Fruit fly (Drosophila melanogaster): ENCODE results near the gene CG12496.

The CG12496 gene

DNA sequence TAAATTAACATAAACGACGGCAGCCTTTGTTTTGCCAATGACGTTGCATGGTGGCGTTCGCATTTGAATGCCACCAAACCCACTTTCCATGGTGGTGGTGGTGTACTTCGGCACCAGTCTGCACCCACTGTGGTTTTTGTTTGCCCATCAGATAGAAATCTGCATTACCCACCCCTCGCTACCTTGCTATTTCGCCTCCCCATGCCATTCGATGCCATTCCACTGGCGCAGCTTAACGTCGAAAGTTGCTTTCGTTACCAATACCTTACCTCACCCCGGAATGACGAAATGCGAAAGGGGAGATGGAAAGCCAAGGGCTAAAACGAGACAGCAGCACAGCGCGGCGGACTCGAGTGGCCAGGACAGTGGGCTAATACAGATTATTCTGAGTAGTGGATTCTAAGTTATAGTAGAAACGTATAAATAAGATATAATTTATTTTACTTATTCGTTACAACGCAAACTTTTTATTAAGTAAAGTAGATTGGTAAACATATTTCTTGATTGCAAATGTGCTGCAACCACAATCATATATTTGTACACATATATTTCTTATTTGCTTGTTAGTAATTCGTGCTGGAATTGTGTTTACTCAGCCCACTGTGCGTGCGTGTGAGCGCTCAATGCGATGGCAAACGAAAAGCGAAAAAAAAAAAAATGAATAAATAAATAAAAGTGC lies 14.4 kb downstream of the CG12496 start (continued):
- TF ChIP-seq ac (GFP tag; optimal IDR thresholded peaks at IDR 0.05): peak; percentile 10
- peak; percentile 68 for TF ChIP-seq sqz (GFP tag; optimal IDR thresholded peaks at IDR 0.05)
- TF ChIP-seq Dp (GFP tag; optimal IDR thresholded peaks at IDR 0.05): no peak
- no peak for TF ChIP-seq mld (GFP tag; IDR thresholded peaks at IDR 0.05; ENCODE audit: partially characterized antibody)
- no peak for TF ChIP-seq schlank (tag; optimal IDR thresholded peaks at IDR 0.05)
- TF ChIP-seq croc (GFP tag; conservative IDR thresholded peaks at IDR 0.05): peak; percentile 41; the same call in 1 of the 3 replicates
- TF ChIP-seq Atf3 (GFP tag; optimal IDR thresholded peaks at IDR 0.05): no peak
- TF ChIP-seq cad (GFP tag; optimal IDR thresholded peaks at IDR 0.05): no peak
- no peak for TF ChIP-seq CG17912 (GFP tag; optimal IDR thresholded peaks at IDR 0.05)
- peak; percentile 20 for TF ChIP-seq Abd-B (GFP tag; optimal IDR thresholded peaks at IDR 0.05)
- TF ChIP-seq grau (tag; optimal IDR thresholded peaks at IDR 0.05): peak; percentile 58
- TF ChIP-seq D19A (tag; optimal IDR thresholded peaks at IDR 0.05): peak; percentile 58
- TF ChIP-seq disco-r (GFP tag; optimal IDR thresholded peaks at IDR 0.05): no peak
- peak; percentile 47 for TF ChIP-seq Meics (GFP tag; optimal IDR thresholded peaks at IDR 0.05)
- no peak for TF ChIP-seq hbn (GFP tag; IDR thresholded peaks at IDR 0.05; ENCODE audit: partially characterized antibody)
- peak; percentile 50 for TF ChIP-seq bcd (GFP tag; optimal IDR thresholded peaks at IDR 0.05)
- TF ChIP-seq Asciz (GFP tag; optimal IDR thresholded peaks at IDR 0.05): peak; percentile 56
- peak; percentile 42 for TF ChIP-seq CG2202 (tag; optimal IDR thresholded peaks at IDR 0.05)
- no peak for TF ChIP-seq Stat92E (GFP tag; optimal IDR thresholded peaks at IDR 0.05)
- TF ChIP-seq CG2712 (tag; optimal IDR thresholded peaks at IDR 0.05): peak; percentile 76
- TF ChIP-seq ind (GFP tag; optimal IDR thresholded peaks at IDR 0.05): peak; percentile 23
- peak; percentile 59 for TF ChIP-seq nerfin-1 (tag; optimal IDR thresholded peaks at IDR 0.05)
- no peak for TF ChIP-seq HLH4C (GFP tag; IDR thresholded peaks at IDR 0.05; ENCODE audit: partially characterized antibody)
- TF ChIP-seq Scr (GFP tag; IDR thresholded peaks at IDR 0.05; ENCODE audit: partially characterized antibody): no peak
- no peak for TF ChIP-seq esg (GFP tag; conservative IDR thresholded peaks at IDR 0.05)
- TF ChIP-seq CG4328 (GFP tag; optimal IDR thresholded peaks at IDR 0.05): no peak
- no peak for TF ChIP-seq Dbx (GFP tag; IDR thresholded peaks at IDR 0.05)
- TF ChIP-seq CG7745 (tag; optimal IDR thresholded peaks at IDR 0.05): no peak
- no peak for TF ChIP-seq CG31224 (GFP tag; IDR thresholded peaks at IDR 0.05)
- TF ChIP-seq CG15011 (GFP tag; optimal IDR thresholded peaks at IDR 0.05): peak; percentile 2
- TF ChIP-seq CG11695 (GFP tag; IDR thresholded peaks at IDR 0.05): 0 out of 3 replicates have a peak, but pooled peaks have one; percentile 43
- TF ChIP-seq CG12769 (tag; optimal IDR thresholded peaks at IDR 0.05): no peak
- peak; percentile 56 for TF ChIP-seq az2 (GFP tag; optimal IDR thresholded peaks at IDR 0.05)
- peak; percentile 67 for TF ChIP-seq CG7839 (tag; optimal IDR thresholded peaks at IDR 0.05)
- TF ChIP-seq CG18764 (GFP tag; optimal IDR thresholded peaks at IDR 0.05): peak; percentile 34
- peak; percentile 40; the same call in 1 of the 2 replicates for TF ChIP-seq ara (GFP tag; IDR thresholded peaks at IDR 0.05)
- no peak for TF ChIP-seq NK7.1 (GFP tag; optimal IDR thresholded peaks at IDR 0.05)
- TF ChIP-seq CG14710 (tag; optimal IDR thresholded peaks at IDR 0.05): peak; percentile 57
- TF ChIP-seq jigr1 (GFP tag; IDR thresholded peaks at IDR 0.05): no peak
- no peak for TF ChIP-seq gfzf (GFP tag; optimal IDR thresholded peaks at IDR 0.05)
- TF ChIP-seq CG10979 (tag; optimal IDR thresholded peaks at IDR 0.05): peak; percentile 73
- TF ChIP-seq vnd (GFP tag; IDR thresholded peaks at IDR 0.05; ENCODE audit: partially characterized antibody): 0 out of 3 replicates have a peak, but pooled peaks have one; percentile 24
- TF ChIP-seq CG13296 (GFP tag; optimal IDR thresholded peaks at IDR 0.05): no peak
- peak; percentile 30 for TF ChIP-seq Xbp1 (GFP tag; optimal IDR thresholded peaks at IDR 0.05)
- peak; percentile 7 for TF ChIP-seq CG1233 (GFP tag; optimal IDR thresholded peaks at IDR 0.05)
- TF ChIP-seq CG9215 (GFP tag; IDR thresholded peaks at IDR 0.05): no peak
- TF ChIP-seq ash1 (GFP tag; optimal IDR thresholded peaks at IDR 0.05): no peak
- peak; percentile 47 for TF ChIP-seq CG9727 (GFP tag; optimal IDR thresholded peaks at IDR 0.05)

Measured in whole organism, embryonic.